Fruit fly (Drosophila melanogaster): ENCODE measurements around the gene CG17834.

Gene CG17834

DNA sequence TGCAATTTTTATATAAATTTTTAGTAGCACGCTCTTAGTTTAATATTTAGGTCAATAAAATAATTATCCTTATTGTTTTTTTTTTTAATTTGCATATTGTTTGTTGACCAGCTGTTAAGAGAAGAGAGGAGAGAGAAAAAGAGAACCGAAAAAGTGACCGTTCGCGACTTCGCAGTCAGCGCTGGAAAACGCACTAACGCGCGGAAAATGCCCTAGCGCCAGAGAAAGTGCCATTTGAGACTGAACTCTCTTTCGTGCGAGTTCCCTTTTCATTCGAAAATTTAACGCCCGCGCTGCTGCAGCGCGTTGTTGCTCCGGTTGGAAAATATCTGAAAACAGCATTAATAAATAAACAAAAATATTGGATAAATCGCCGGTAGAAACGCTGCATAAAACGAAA, 14.2 kb downstream of the CG17834 start (continued):
- TF ChIP-seq so (GFP tag; IDR thresholded peaks at IDR 0.05) (no peak), NC2α (GFP tag; optimal IDR thresholded peaks at IDR 0.05) (no peak), grau (tag; optimal IDR thresholded peaks at IDR 0.05) (peak; percentile 18), D (optimal IDR thresholded peaks at IDR 0.05) (no peak), D (GFP tag; optimal IDR thresholded peaks at IDR 0.05) (no peak), CG3163 (GFP tag; optimal IDR thresholded peaks at IDR 0.05) (peak; percentile 99), CG18619 (GFP tag; optimal IDR thresholded peaks at IDR 0.05) (no peak), pzg (GFP tag; optimal IDR thresholded peaks at IDR 0.05) (peak; percentile 31), CG14014 (GFP tag; IDR thresholded peaks at IDR 0.05) (peak; percentile 14; the same call in 1 of the 2 replicates), CG10654 (GFP tag; optimal IDR thresholded peaks at IDR 0.05) (no peak), Gug (GFP tag; IDR thresholded peaks at IDR 0.05) (no peak), salm (tag; optimal IDR thresholded peaks at IDR 0.05) (no peak), Atf6 (GFP tag; IDR thresholded peaks at IDR 0.05) (0 out of 2 replicates have a peak, but pooled peaks have one; percentile 17), Scr (GFP tag; IDR thresholded peaks at IDR 0.05; ENCODE audit: partially characterized antibody) (peak; percentile 29; the same call in 1 of the 2 replicates), Mad (GFP tag; optimal IDR thresholded peaks at IDR 0.05) (peak; percentile 1), her (GFP tag; optimal IDR thresholded peaks at IDR 0.05) (peak; percentile 21), ken (GFP tag; IDR thresholded peaks at IDR 0.05) (0 out of 3 replicates have a peak, but pooled peaks have one; percentile 16), Bdp1 (GFP tag; optimal IDR thresholded peaks at IDR 0.05) (peak; percentile 28), CG7357 (GFP tag; IDR thresholded peaks at IDR 0.05) (no peak), CG1602 (GFP tag; optimal IDR thresholded peaks at IDR 0.05) (no peak), B-H1 (GFP tag; IDR thresholded peaks at IDR 0.05) (no peak; the same call in 2 of the 3 replicates), CG10321 (GFP tag; IDR thresholded peaks at IDR 0.05) (0 out of 2 replicates have a peak, but pooled peaks have one; percentile 5), Spps (tag; optimal IDR thresholded peaks at IDR 0.05) (no peak), CG10267 (tag; optimal IDR thresholded peaks at IDR 0.05) (peak; percentile 17), MESR4 (GFP tag; optimal IDR thresholded peaks at IDR 0.05) (peak; percentile 1), CG11247 (GFP tag; IDR thresholded peaks at IDR 0.05) (no peak), Rfx (GFP tag; IDR thresholded peaks at IDR 0.05) (peak; percentile 37; the same call in 1 of the 2 replicates), Fer3 (tag; optimal IDR thresholded peaks at IDR 0.05) (no peak), HmgZ (tag; optimal IDR thresholded peaks at IDR 0.05) (peak; percentile 31), CG6765 (GFP tag; optimal IDR thresholded peaks at IDR 0.05) (peak; percentile 34), repo (GFP tag; optimal IDR thresholded peaks at IDR 0.05) (no peak), CG34376 (GFP tag; optimal IDR thresholded peaks at IDR 0.05) (peak; percentile 14), yki (optimal IDR thresholded peaks at IDR 0.05) (no peak), bcd (GFP tag; optimal IDR thresholded peaks at IDR 0.05) (no peak), CG15073 (GFP tag; optimal IDR thresholded peaks at IDR 0.05) (no peak), tin (GFP tag; optimal IDR thresholded peaks at IDR 0.05) (no peak), HHEX (GFP tag; optimal IDR thresholded peaks at IDR 0.05) (no peak), insv (GFP tag; optimal IDR thresholded peaks at IDR 0.05) (peak in 1 of 2 experiments; percentile 25), Asciz (GFP tag; optimal IDR thresholded peaks at IDR 0.05) (peak; percentile 31), trh (GFP tag; optimal IDR thresholded peaks at IDR 0.05) (no peak), luna (GFP tag; optimal IDR thresholded peaks at IDR 0.05) (no peak), CG5953 (GFP tag; IDR thresholded peaks at IDR 0.05) (no peak), CG9797 (GFP tag; optimal IDR thresholded peaks at IDR 0.05) (peak; percentile 71), Dek (tag; optimal IDR thresholded peaks at IDR 0.05) (peak; percentile 2), gcm (GFP tag; optimal IDR thresholded peaks at IDR 0.05) (peak; percentile 6), zen2 (GFP tag; IDR thresholded peaks at IDR 0.05; ENCODE audit: partially characterized antibody) (no peak), gfzf (GFP tag; optimal IDR thresholded peaks at IDR 0.05) (peak; percentile 92), CoRest (tag; optimal IDR thresholded peaks at IDR 0.05) (no peak), usp (GFP tag; optimal IDR thresholded peaks at IDR 0.05) (no peak), Mrtf (GFP tag; IDR thresholded peaks at IDR 0.05) (no peak), CG2116 (GFP tag; optimal IDR thresholded peaks at IDR 0.05) (peak; percentile 9), CG2202 (tag; optimal IDR thresholded peaks at IDR 0.05) (peak; percentile 14)
